Fruit fly (Drosophila melanogaster): Measurements from ENCODE around the gene CG17328.

The CG17328 gene

dm6 chr2L:16325515-16326257, 25.9 kb downstream of the CG17328 start, which contains the start of gene cact (continued):
- TF ChIP-seq CG10321 (GFP tag; IDR thresholded peaks at IDR 0.05) (0 out of 2 replicates have a peak, but pooled peaks have one; percentile 12), CG30431 (GFP tag; optimal IDR thresholded peaks at IDR 0.05) (peak; percentile 84), Adf1 (GFP tag; IDR thresholded peaks at IDR 0.05) (peak; percentile 65; the same call in 1 of the 2 replicates), CG4854 (GFP tag; optimal IDR thresholded peaks at IDR 0.05) (peak; percentile 85), knrl (GFP tag; IDR thresholded peaks at IDR 0.05; ENCODE audit: partially characterized antibody) (peak; percentile 75), sqz (GFP tag; optimal IDR thresholded peaks at IDR 0.05) (peak; percentile 59), tup (GFP tag; optimal IDR thresholded peaks at IDR 0.05) (peak; percentile 89), CG32772 (GFP tag; IDR thresholded peaks at IDR 0.05) (peak; percentile 89), CG12659 (GFP tag; optimal IDR thresholded peaks at IDR 0.05) (peak; percentile 95), CG3065 (GFP tag; optimal IDR thresholded peaks at IDR 0.05) (peak; percentile 83), CG1024 (GFP tag; IDR thresholded peaks at IDR 0.05) (peak; percentile 85), CG9817 (tag; optimal IDR thresholded peaks at IDR 0.05) (peak; percentile 92), ase (GFP tag; IDR thresholded peaks at IDR 0.05) (peak; percentile 89), sug (tag; optimal IDR thresholded peaks at IDR 0.05) (peak; percentile 88), zfh2 (GFP tag; optimal IDR thresholded peaks at IDR 0.05) (peak; percentile 96), phol (tag; optimal IDR thresholded peaks at IDR 0.05) (peak; percentile 95), CG1792 (GFP tag; optimal IDR thresholded peaks at IDR 0.05) (peak; percentile 91), CG9727 (GFP tag; optimal IDR thresholded peaks at IDR 0.05) (peak; percentile 95), CHES-1-like (GFP tag; optimal IDR thresholded peaks at IDR 0.05) (peak; percentile 96), Awh (GFP tag; IDR thresholded peaks at IDR 0.05) (peak; percentile 69), wek (GFP tag; optimal IDR thresholded peaks at IDR 0.05) (peak; percentile 64), CG7786 (GFP tag; optimal IDR thresholded peaks at IDR 0.05) (peak; percentile 95), ttk (GFP tag; IDR thresholded peaks at IDR 0.05) (peak; percentile 87), rib (GFP tag; IDR thresholded peaks at IDR 0.05) (peak; percentile 66), dmrt11E (tag; optimal IDR thresholded peaks at IDR 0.05) (peak; percentile 94), nerfin-2 (GFP tag; IDR thresholded peaks at IDR 0.05; ENCODE audit: partially characterized antibody) (no peak), CG1233 (GFP tag; optimal IDR thresholded peaks at IDR 0.05) (peak; percentile 77), CG8359 (GFP tag; optimal IDR thresholded peaks at IDR 0.05; ENCODE audit: borderline replicate concordance) (peak; percentile 60), CG16779 (GFP tag; IDR thresholded peaks at IDR 0.05) (peak; percentile 68; the same call in 1 of the 2 replicates), vnd (GFP tag; IDR thresholded peaks at IDR 0.05; ENCODE audit: partially characterized antibody) (peak; percentile 51; the same call in 2 of the 3 replicates), CG12155 (GFP tag; optimal IDR thresholded peaks at IDR 0.05) (peak; percentile 95), B-H1 (GFP tag; IDR thresholded peaks at IDR 0.05) (peak; percentile 80), zfh1 (GFP tag; IDR thresholded peaks at IDR 0.05) (peak; percentile 91), CG1832 (GFP tag; optimal IDR thresholded peaks at IDR 0.05) (no peak), CG10565 (GFP tag; optimal IDR thresholded peaks at IDR 0.05) (peak; percentile 50), H15 (GFP tag; IDR thresholded peaks at IDR 0.05) (peak; percentile 88; the same call in 2 of the 3 replicates), usp (GFP tag; optimal IDR thresholded peaks at IDR 0.05) (no peak), twi (tag; optimal IDR thresholded peaks at IDR 0.05) (peak; percentile 89), CG8944 (GFP tag; optimal IDR thresholded peaks at IDR 0.05) (peak; percentile 91), otp (GFP tag; IDR thresholded peaks at IDR 0.05) (peak; percentile 89), CG13296 (GFP tag; optimal IDR thresholded peaks at IDR 0.05) (peak; percentile 85), ranshi (GFP tag; IDR thresholded peaks at IDR 0.05) (peak; percentile 92), unc-4 (GFP tag; IDR thresholded peaks at IDR 0.05; ENCODE audit: partially characterized antibody) (peak; percentile 63), luna (GFP tag; optimal IDR thresholded peaks at IDR 0.05) (peak; percentile 68), CG10274 (GFP tag; optimal IDR thresholded peaks at IDR 0.05) (peak; percentile 4), nau (GFP tag; optimal IDR thresholded peaks at IDR 0.05) (peak; percentile 83), HmgD (GFP tag; optimal IDR thresholded peaks at IDR 0.05) (peak; percentile 93), pho (GFP tag; optimal IDR thresholded peaks at IDR 0.05) (peak; percentile 94), gce (GFP tag; IDR thresholded peaks at IDR 0.05) (no peak)

Data from whole organism, embryonic.